Worm (Caenorhabditis elegans) whole organism, L4 larva: ENCODE measurements around the gene K07E1.1.

Experiments used
- D1046.2 ChIP-seq: fragments of 200-800 bp; sonication (Bioruptor generic); IDR thresholded peaks from 2 replicates; pipeline ENCODE4 v1.3.6; 2022; ENCODE audit warnings: missing genetic modification characterization, missing compliant biosample characterization
- F26F4.8 ChIP-seq: fragments of 200-800 bp; sonication (Bioruptor generic); conservative IDR thresholded peaks from 2 replicates; pipeline ENCODE4 v1.3.6; 2022; ENCODE audit warnings: missing genetic modification characterization, missing compliant biosample characterization
- F44E2.7 ChIP-seq: fragments of 200-800 bp; sonication (Bioruptor generic); IDR thresholded peaks from 2 replicates; pipeline ENCODE4 v2.1.2; 2022; ENCODE audit warnings: missing genetic modification characterization, missing compliant biosample characterization
- T20F7.1 ChIP-seq: fragments of 200-800 bp; sonication (Bioruptor generic); optimal IDR thresholded peaks from 2 replicates; lab custom pipeline; 2018; ENCODE audit warnings: mild to moderate bottlenecking, missing genetic modification characterization, missing compliant biosample characterization
- Y75B8A.6 ChIP-seq: fragments of 200-800 bp; sonication (Bioruptor generic); IDR thresholded peaks from 2 replicates; pipeline ENCODE4 v1.3.6; 2022; ENCODE audit warnings: missing genetic modification reagents, missing genetic modification characterization, missing compliant biosample characterization
- ZK546.5 ChIP-seq, 2 experiments: sonication (generic microtip); optimal IDR thresholded peaks; 2 replicates each; lab custom pipeline; 2017; ENCODE audit warnings: missing biosample characterization in 2 of 2, missing genetic modification characterization in 2 of 2
- ceh-82 ChIP-seq: sonication (generic microtip); optimal IDR thresholded peaks from 2 replicates; lab custom pipeline; 2017; ENCODE audit warnings: missing biosample characterization, missing genetic modification characterization
- daf-16 ChIP-seq, 3 experiments: sonication (generic microtip); optimal IDR thresholded peaks; 2 replicates each; lab custom pipeline; 2016 to 2017; ENCODE audit warnings: missing genetic modification characterization in 3 of 3, missing genetic modification reagents in 3 of 3, mild to moderate bottlenecking in 2 of 3, missing compliant biosample characterization in 2 of 3, missing biosample characterization in 1 of 3, moderate library complexity in 1 of 3
- dmd-8 ChIP-seq: fragments of 200-800 bp; sonication (Bioruptor generic); IDR thresholded peaks from 2 replicates; pipeline ENCODE4 v1.3.6; 2022; ENCODE audit warnings: missing genetic modification characterization, missing compliant biosample characterization
- dmd-9 ChIP-seq: fragments of 200-800 bp; sonication (Bioruptor generic); IDR thresholded peaks from 2 replicates; pipeline ENCODE4 v1.3.6; 2022; ENCODE audit warnings: missing genetic modification reagents, missing genetic modification characterization, missing compliant biosample characterization
- fkh-10 ChIP-seq: fragments of 150-350 bp; optimal IDR thresholded peaks from 2 replicates; lab custom pipeline; 2014; ENCODE audit warnings: missing biosample characterization, missing genetic modification reagents, missing genetic modification characterization
- fos-1 ChIP-seq: fragments of 150-350 bp; optimal IDR thresholded peaks from 2 replicates; lab custom pipeline; 2014; ENCODE audit warnings: missing biosample characterization, missing genetic modification characterization
- gei-8 ChIP-seq: fragments of 200-800 bp; sonication (Bioruptor generic); optimal IDR thresholded peaks from 2 replicates; lab custom pipeline; 2018; ENCODE audit warnings: mild to moderate bottlenecking, missing genetic modification characterization, missing compliant biosample characterization
- hlh-11 ChIP-seq: fragments of 200-800 bp; sonication (Bioruptor generic); optimal IDR thresholded peaks from 2 replicates; lab custom pipeline; 2018; ENCODE audit warnings: mild to moderate bottlenecking, missing genetic modification characterization, missing compliant biosample characterization
- hlh-30 ChIP-seq: sonication (generic microtip); optimal IDR thresholded peaks from 2 replicates; lab custom pipeline; 2017; ENCODE audit warnings: antibody characterized with exemption, mild to moderate bottlenecking, missing genetic modification characterization, missing compliant biosample characterization; ENCODE audit not compliant: insufficient read depth
- lim-7 ChIP-seq: fragments of 200-800 bp; sonication (Bioruptor generic); IDR thresholded peaks from 2 replicates; pipeline ENCODE4 v1.3.6; 2022; ENCODE audit warnings: missing genetic modification characterization, missing compliant biosample characterization
- lin-29 ChIP-seq: fragments of 200-800 bp; sonication (Bioruptor generic); IDR thresholded peaks from 2 replicates; pipeline ENCODE4 v1.3.6; 2022; ENCODE audit warnings: missing genetic modification reagents, missing genetic modification characterization, missing compliant biosample characterization
- lin-38 ChIP-seq: fragments of 200-800 bp; sonication (Bioruptor generic); IDR thresholded peaks from 2 replicates; pipeline ENCODE4 v1.3.6; 2022; ENCODE audit warnings: missing genetic modification reagents, missing genetic modification characterization, missing compliant biosample characterization
- lsy-2 ChIP-seq, 2 experiments: fragments of 150-350 bp in 1 of 2; sonication (generic microtip) in 1 of 2; optimal IDR thresholded peaks; 2 replicates each; lab custom pipeline; 2014 to 2017; ENCODE audit warnings: missing biosample characterization in 2 of 2, missing genetic modification characterization in 2 of 2
- mes-2 ChIP-seq: sonication (generic microtip); optimal IDR thresholded peaks from 2 replicates; lab custom pipeline; 2016; ENCODE audit warnings: missing genotype, mild to moderate bottlenecking, missing genetic modification characterization, missing compliant biosample characterization; ENCODE audit not compliant: poor library complexity, severe bottlenecking
- mxl-2 ChIP-seq: fragments of 200-800 bp; sonication (Bioruptor generic); conservative IDR thresholded peaks from 2 replicates; pipeline ENCODE4 v1.3.6; 2022; ENCODE audit warnings: missing genetic modification reagents, missing genetic modification characterization, missing compliant biosample characterization
- nhr-10 ChIP-seq: fragments of 150-350 bp; optimal IDR thresholded peaks from 2 replicates; lab custom pipeline; 2014; ENCODE audit warnings: missing biosample characterization, missing genetic modification characterization
- nhr-102 ChIP-seq: sonication (generic microtip); optimal IDR thresholded peaks from 2 replicates; lab custom pipeline; 2016; ENCODE audit warnings: mild to moderate bottlenecking, missing genetic modification characterization, moderate library complexity, missing compliant biosample characterization
- nhr-11 ChIP-seq: fragments of 150-350 bp; optimal IDR thresholded peaks from 2 replicates; lab custom pipeline; 2014; ENCODE audit warnings: missing biosample characterization, missing genetic modification characterization
- nhr-48 ChIP-seq: sonication (generic microtip); optimal IDR thresholded peaks from 2 replicates; lab custom pipeline; 2016; ENCODE audit warnings: mild to moderate bottlenecking, missing genetic modification characterization, missing compliant biosample characterization
- nhr-6 ChIP-seq: fragments of 150-350 bp; optimal IDR thresholded peaks from 2 replicates; lab custom pipeline; 2014; ENCODE audit warnings: missing biosample characterization, missing genetic modification characterization
- pqm-1 ChIP-seq: sonication (generic microtip); optimal IDR thresholded peaks from 2 replicates; lab custom pipeline; 2017; ENCODE audit warnings: missing biosample characterization, missing genetic modification characterization
- rbr-2 ChIP-seq: sonication (generic microtip); optimal IDR thresholded peaks from 2 replicates; lab custom pipeline; 2016; ENCODE audit warnings: missing genotype, missing genetic modification characterization, missing compliant biosample characterization
- set-16 ChIP-seq: fragments of 200-800 bp; sonication (Bioruptor generic); IDR thresholded peaks from 2 replicates; pipeline ENCODE4 v1.3.6; 2022; ENCODE audit warnings: missing genetic modification reagents, missing genetic modification characterization, missing compliant biosample characterization
- skn-1 ChIP-seq: fragments of 150-350 bp; optimal IDR thresholded peaks from 2 replicates; lab custom pipeline; 2014; ENCODE audit warnings: missing biosample characterization, missing genetic modification characterization
- snpc-1.2 ChIP-seq: fragments of 200-800 bp; sonication (Bioruptor generic); IDR thresholded peaks from 2 replicates; pipeline ENCODE4 v1.3.6; 2022; ENCODE audit warnings: missing genetic modification reagents, missing genetic modification characterization, missing compliant biosample characterization
- tag-97 ChIP-seq: fragments of 200-800 bp; sonication (Bioruptor generic); IDR thresholded peaks from 2 replicates; pipeline ENCODE4 v1.3.6; 2022; ENCODE audit warnings: missing genetic modification characterization, missing compliant biosample characterization
- tra-1 ChIP-seq: fragments of 200-800 bp; sonication (Bioruptor generic); IDR thresholded peaks from 2 replicates; pipeline ENCODE4 v1.3.6; 2022; ENCODE audit warnings: missing genetic modification reagents, missing genetic modification characterization, missing compliant biosample characterization
- unc-62 ChIP-seq, 3 experiments: fragments of 150-350 bp in 1 of 3; sonication (generic microtip); optimal IDR thresholded peaks in 2 of 3; peaks in 1 of 3; 1 replicate in 1 of 3; 2 replicates in 2 of 3; lab custom pipeline; 2014 to 2017; ENCODE audit warnings: missing biosample characterization in 3 of 3, missing genetic modification characterization in 3 of 3, missing genetic modification reagents in 3 of 3, missing genotype in 1 of 3
- zfp-2 ChIP-seq: sonication (generic microtip); optimal IDR thresholded peaks from 2 replicates; lab custom pipeline; 2016; ENCODE audit warnings: mild to moderate bottlenecking, missing genetic modification characterization, missing compliant biosample characterization
- zfp-3 ChIP-seq: fragments of 200-800 bp; sonication (Bioruptor generic); conservative IDR thresholded peaks from 2 replicates; pipeline ENCODE4 v1.3.6; 2022; ENCODE audit warnings: missing genetic modification reagents, missing genetic modification characterization, missing compliant biosample characterization
- ztf-7 ChIP-seq: fragments of 150-350 bp; optimal IDR thresholded peaks from 2 replicates; lab custom pipeline; 2014; ENCODE audit warnings: missing biosample characterization, missing genetic modification characterization

Gene K07E1.1

ce11 chrII:4507669-4508068 lies 43.2 kb upstream of the K07E1.1 start (continued):
- TF ChIP-seq daf-16 (GFP tag; optimal IDR thresholded peaks at IDR 0.05; lab: Kevin White, UChicago) (no peak), daf-16 (tag; optimal IDR thresholded peaks at IDR 0.05; lab: Kevin White, UChicago) (peak; percentile 98), ztf-7 (tag; lab: Kevin White, UChicago) (peak; percentile 15), fkh-10 (no peak), dmd-9 (GFP tag; lab: Robert Waterston, UW) (no peak), pqm-1 (tag; lab: Kevin White, UChicago) (peak; percentile 44), lin-29 (GFP tag; lab: Robert Waterston, UW) (no peak), gei-8 (GFP tag; lab: Kevin White, UChicago) (no peak), F44E2.7 (GFP tag; lab: Robert Waterston, UW) (no peak), dmd-8 (GFP tag; lab: Robert Waterston, UW) (no peak), T20F7.1 (GFP tag; lab: Kevin White, UChicago) (no peak), hlh-11 (tag; lab: Kevin White, UChicago) (peak; percentile 57), Y75B8A.6 (GFP tag; lab: Robert Waterston, UW) (no peak), nhr-48 (tag; lab: Kevin White, UChicago) (no peak), ceh-82 (tag; lab: Kevin White, UChicago) (no peak), tra-1 (no peak), zfp-2 (tag; lab: Kevin White, UChicago) (no peak), set-16 (no peak), lsy-2 (tag; optimal IDR thresholded peaks at IDR 0.05; lab: Kevin White, UChicago) (peak in 1 of 2 experiments; percentile 43), ZK546.5 (tag; optimal IDR thresholded peaks at IDR 0.05; lab: Kevin White, UChicago) (no peak), zfp-3 (GFP tag; lab: Robert Waterston, UW) (no peak), nhr-102 (tag; lab: Kevin White, UChicago) (no peak), skn-1 (tag; lab: Kevin White, UChicago) (no peak), nhr-6 (tag; lab: Kevin White, UChicago) (no peak), lin-38 (no peak), F26F4.8 (GFP tag; lab: Robert Waterston, UW) (no peak), hlh-30 (peak; percentile 21), nhr-11 (no peak)

ce11 chrII:4510684-4511083 lies 40.2 kb upstream of the K07E1.1 start:
- TF ChIP-seq tag-97 (no peak), unc-62 (GFP tag; optimal IDR thresholded peaks at IDR 0.05 in 1 of 2; lab: Kevin White, UChicago) (peak in 1 of 2 experiments; percentile 63), unc-62 (tag; optimal IDR thresholded peaks at IDR 0.05; lab: Kevin White, UChicago) (no peak)

- TF ChIP-seq snpc-1.2 (no peak), nhr-10 (tag; lab: Kevin White, UChicago) (no peak), F44E2.7 (GFP tag; lab: Robert Waterston, UW) (no peak), lin-29 (GFP tag; lab: Robert Waterston, UW) (no peak), set-16 (no peak), mxl-2 (GFP tag; lab: Robert Waterston, UW) (no peak), fkh-10 (no peak), D1046.2 (GFP tag; lab: Robert Waterston, UW) (no peak), lim-7 (GFP tag; lab: Robert Waterston, UW) (no peak), fos-1 (tag; lab: Kevin White, UChicago) (no peak), nhr-11 (no peak), mes-2 (tag; lab: Kevin White, UChicago) (no peak), nhr-6 (tag; lab: Kevin White, UChicago) (no peak), rbr-2 (tag; lab: Kevin White, UChicago) (no peak), zfp-2 (tag; lab: Kevin White, UChicago) (no peak)
Observed at ce11 chrII:4511911-4512310, 39.0 kb upstream of the K07E1.1 start, which contains the start of gene cyp-23A1. Gene cyp-23A1 (plus strand): TSS chrII:4512211.
